Fruit fly (Drosophila melanogaster) Kc167 (cell line): Measurements from ENCODE around the gene CG32568.

ENCODE experiments used
- Myc ChIP-seq: fragments of >200 bp; optimal IDR thresholded peaks from 2 replicates; lab custom pipeline; 2017; ENCODE audit warnings: missing external identifiers
- Sin3A ChIP-seq: fragments of >200 bp; optimal IDR thresholded peaks from 2 replicates; lab custom pipeline; 2018; ENCODE audit warnings: missing external identifiers
- h ChIP-seq: fragments of >200 bp; optimal IDR thresholded peaks from 3 replicates; lab custom pipeline; 2018; ENCODE audit warnings: missing external identifiers
- insv ChIP-seq: fragments of >200 bp; optimal IDR thresholded peaks from 3 replicates; lab custom pipeline; 2018; ENCODE audit warnings: missing external identifiers
- psq ChIP-seq: fragments of >200 bp; optimal IDR thresholded peaks from 2 replicates; lab custom pipeline; 2017; ENCODE audit warnings: missing external identifiers
- ttk ChIP-seq: sonication (Bioruptor generic); optimal IDR thresholded peaks from 2 replicates; lab custom pipeline; 2017; ENCODE audit warnings: missing external identifiers

DNA sequence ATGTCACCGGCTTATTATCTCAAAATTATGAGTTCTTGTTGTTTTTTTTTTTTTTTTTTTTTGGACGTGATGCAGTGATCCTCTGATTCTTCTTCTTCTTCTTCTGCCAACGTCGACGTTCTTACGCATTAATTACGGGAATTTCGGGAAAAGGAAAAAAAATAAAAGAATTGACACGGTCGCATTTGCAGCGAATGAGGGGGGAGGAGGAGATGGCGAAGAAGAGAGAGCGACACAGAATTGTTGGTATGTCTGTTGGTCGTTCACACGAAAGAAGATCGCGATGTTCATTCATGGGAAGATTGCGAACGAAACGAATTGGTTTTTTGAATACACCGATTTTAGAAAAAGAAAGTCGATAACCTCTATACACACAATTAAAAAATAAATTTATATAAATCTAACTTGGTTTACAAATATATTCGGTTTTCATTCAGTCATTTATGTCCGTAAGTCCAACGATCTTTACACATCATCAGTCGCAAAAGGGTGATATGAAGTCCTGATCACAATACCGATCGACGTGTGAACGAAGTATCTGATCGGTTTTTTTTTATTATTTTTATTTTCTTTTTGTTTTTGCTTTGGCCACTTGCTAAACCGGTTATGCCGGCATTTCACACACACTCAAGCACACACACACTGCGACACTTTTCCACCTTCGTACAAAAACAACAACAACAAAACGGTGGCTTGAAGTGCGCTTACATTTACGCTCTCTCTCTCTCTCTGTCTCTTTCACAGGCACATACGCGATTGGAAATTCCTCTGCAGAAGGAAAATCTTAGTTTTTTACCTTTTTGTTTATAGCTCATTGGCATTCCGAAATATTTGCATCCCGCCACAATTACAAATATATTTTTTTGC lies 10.2 kb downstream of the CG32568 start:
- TF ChIP-seq Myc (lab: Kevin White, UChicago) (no peak), Sin3A (lab: Kevin White, UChicago) (no peak), psq (no peak), insv (no peak), ttk (lab: Kevin White, UChicago) (no peak), h (lab: Kevin White, UChicago) (no peak)
